Worm (Caenorhabditis elegans) whole organism, L2 larva: Measurements from ENCODE around the gene set-30.

Experiments used
- Y55F3AM.14 ChIP-seq: fragments of 200-800 bp; sonication (Bioruptor generic); optimal IDR thresholded peaks from 2 replicates; lab custom pipeline; 2018; ENCODE audit warnings: mild to moderate bottlenecking, missing genetic modification characterization, missing compliant biosample characterization
- fos-1 ChIP-seq: fragments of 150-350 bp; optimal IDR thresholded peaks from 2 replicates; lab custom pipeline; 2014; ENCODE audit warnings: missing biosample characterization, missing genetic modification characterization
- lin-11 ChIP-seq: fragments of 150-350 bp; sonication (generic microtip); optimal IDR thresholded peaks from 2 replicates; lab custom pipeline; 2014; ENCODE audit warnings: missing biosample characterization, missing genetic modification characterization, inconsistent platforms, mixed read lengths
- lsy-2 ChIP-seq, 2 experiments: fragments of 150-350 bp in 1 of 2; sonication (generic microtip) in 1 of 2; optimal IDR thresholded peaks; 2 replicates each; lab custom pipeline; 2014 to 2017; ENCODE audit warnings: missing biosample characterization in 2 of 2, missing genetic modification characterization in 2 of 2
- mdl-1 ChIP-seq, 2 experiments: fragments of 150-350 bp in 1 of 2; sonication (generic microtip) in 1 of 2; optimal IDR thresholded peaks; 2 replicates each; lab custom pipeline; 2017; ENCODE audit warnings: missing biosample characterization in 2 of 2, missing genetic modification characterization in 2 of 2
- nhr-237 ChIP-seq: fragments of 150-350 bp; optimal IDR thresholded peaks from 2 replicates; lab custom pipeline; 2014; ENCODE audit warnings: missing biosample characterization, missing genetic modification characterization
- nhr-25 ChIP-seq: fragments of 150-350 bp; sonication (generic microtip); optimal IDR thresholded peaks from 3 replicates; lab custom pipeline; 2014; ENCODE audit warnings: missing biosample characterization, missing genetic modification characterization
- snpc-4 ChIP-seq: fragments of 150-350 bp; optimal IDR thresholded peaks from 2 replicates; lab custom pipeline; 2014; ENCODE audit warnings: missing biosample characterization, missing genetic modification characterization
- zag-1 ChIP-seq: fragments of 150-350 bp; optimal IDR thresholded peaks from 2 replicates; lab custom pipeline; 2014; ENCODE audit warnings: missing biosample characterization, missing genetic modification characterization
- ztf-4 ChIP-seq: fragments of 150-350 bp; optimal IDR thresholded peaks from 2 replicates; lab custom pipeline; 2014; ENCODE audit warnings: missing biosample characterization, missing genetic modification characterization

- no peak for TF ChIP-seq ztf-4 (tag; lab: Kevin White, UChicago)
- no peak for TF ChIP-seq mdl-1 (tag; optimal IDR thresholded peaks at IDR 0.05; lab: Kevin White, UChicago)
- TF ChIP-seq Y55F3AM.14 = no peak
- TF ChIP-seq snpc-4 = no peak
- no peak for TF ChIP-seq nhr-237 (tag; lab: Kevin White, UChicago)
- TF ChIP-seq zag-1 = no peak
- TF ChIP-seq lin-11 (tag; lab: Kevin White, UChicago) = no peak
- TF ChIP-seq nhr-25 (tag; lab: Kevin White, UChicago) = no peak
- TF ChIP-seq lsy-2 (tag; optimal IDR thresholded peaks at IDR 0.05; lab: Kevin White, UChicago) = no peak
- no peak for TF ChIP-seq fos-1 (tag; lab: Kevin White, UChicago)
These were observed 16.7 kb downstream of the set-30 start, which contains the start of gene ZC449.8 for ce11 chrX:5015775-5016174.
